Worm (Caenorhabditis elegans) whole organism, young adult: ENCODE measurements around the gene str-63.

Source experiments
- F57C9.4 ChIP-seq: sonication (generic microtip); optimal IDR thresholded peaks from 2 replicates; lab custom pipeline; 2017; ENCODE audit warnings: mild to moderate bottlenecking, missing genetic modification characterization, missing compliant biosample characterization
- ama-1 ChIP-seq, 3 experiments: fragments of 150-350 bp in 1 of 3; sonication (generic microtip) in 2 of 3; optimal IDR thresholded peaks; 2 replicates each; lab custom pipeline; 2014 to 2018; ENCODE audit warnings: missing biosample characterization in 2 of 3, missing genetic modification characterization in 2 of 3, missing genetic modification reagents in 2 of 3
- hrde-1 ChIP-seq: sonication (generic microtip); optimal IDR thresholded peaks from 2 replicates; lab custom pipeline; 2016; ENCODE audit warnings: missing genetic modification characterization, mild to moderate bottlenecking, missing compliant biosample characterization, moderate library complexity, missing genotype, missing genetic modification reagents, borderline replicate concordance
- pha-4 ChIP-seq: fragments of 150-350 bp; sonication (generic microtip); optimal IDR thresholded peaks from 2 replicates; lab custom pipeline; 2014; ENCODE audit warnings: missing biosample characterization, missing genetic modification reagents, missing genetic modification characterization
- snpc-4 ChIP-seq, 5 experiments: fragments of 150-350 bp in 1 of 5; sonication (generic microtip) in 4 of 5; optimal IDR thresholded peaks; 2 replicates each; lab custom pipeline; 2014 to 2018; ENCODE audit warnings: missing genetic modification characterization in 5 of 5, missing biosample characterization in 3 of 5, antibody characterized with exemption in 2 of 5, mild to moderate bottlenecking in 2 of 5, missing compliant biosample characterization in 2 of 5, missing genotype in 2 of 5, moderate library complexity in 2 of 5, missing genetic modification reagents in 1 of 5
- tbx-9 ChIP-seq: sonication (generic microtip); optimal IDR thresholded peaks from 2 replicates; lab custom pipeline; 2016; ENCODE audit warnings: borderline replicate concordance, missing genetic modification characterization, inconsistent platforms, missing compliant biosample characterization
- zim-3 ChIP-seq: sonication (generic microtip); optimal IDR thresholded peaks from 2 replicates; lab custom pipeline; 2017; ENCODE audit warnings: mild to moderate bottlenecking, missing genetic modification characterization, moderate library complexity, missing compliant biosample characterization

DNA sequence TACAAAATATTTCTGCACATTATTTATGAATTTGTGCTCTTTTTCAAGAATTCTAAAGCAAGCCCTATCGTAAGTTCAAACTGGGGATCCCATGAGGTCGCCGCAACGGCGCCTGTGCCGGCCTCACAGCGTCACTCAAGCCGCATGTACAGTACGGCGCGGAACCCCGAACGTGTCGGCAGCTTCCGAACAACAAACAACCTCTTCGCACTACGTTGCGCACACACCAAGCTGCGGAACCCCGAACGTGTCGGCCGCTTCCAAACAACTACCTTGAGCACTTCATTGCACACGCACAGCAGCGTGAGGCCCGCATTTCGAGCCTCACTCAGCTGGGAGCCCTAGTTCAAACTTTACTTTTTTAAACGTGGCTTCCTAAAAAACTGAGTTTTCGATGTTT is 42.7 kb downstream of the str-63 start:
- TF ChIP-seq F57C9.4, result no peak
- no peak for TF ChIP-seq pha-4 (tag; lab: Kevin White, UChicago)
- TF ChIP-seq tbx-9 (tag; lab: Kevin White, UChicago), result no peak
- TF ChIP-seq ama-1 (optimal IDR thresholded peaks at IDR 0.05; lab: Kevin White, UChicago), result no peak
- no peak for TF ChIP-seq ama-1 (GFP tag; optimal IDR thresholded peaks at IDR 0.05; lab: Kevin White, UChicago)
- no peak for TF ChIP-seq snpc-4 (GFP tag; optimal IDR thresholded peaks at IDR 0.05; lab: Kevin White, UChicago)
- TF ChIP-seq snpc-4 (tag; optimal IDR thresholded peaks at IDR 0.05; lab: Kevin White, UChicago), result peak in 1 of 4 experiments; percentile 75
- no peak for TF ChIP-seq zim-3 (tag; lab: Kevin White, UChicago)
- TF ChIP-seq hrde-1 (tag; lab: Kevin White, UChicago), result no peak
